Fruit fly (Drosophila melanogaster): ENCODE results near the gene CG14974.

CG14974 gene

DNA sequence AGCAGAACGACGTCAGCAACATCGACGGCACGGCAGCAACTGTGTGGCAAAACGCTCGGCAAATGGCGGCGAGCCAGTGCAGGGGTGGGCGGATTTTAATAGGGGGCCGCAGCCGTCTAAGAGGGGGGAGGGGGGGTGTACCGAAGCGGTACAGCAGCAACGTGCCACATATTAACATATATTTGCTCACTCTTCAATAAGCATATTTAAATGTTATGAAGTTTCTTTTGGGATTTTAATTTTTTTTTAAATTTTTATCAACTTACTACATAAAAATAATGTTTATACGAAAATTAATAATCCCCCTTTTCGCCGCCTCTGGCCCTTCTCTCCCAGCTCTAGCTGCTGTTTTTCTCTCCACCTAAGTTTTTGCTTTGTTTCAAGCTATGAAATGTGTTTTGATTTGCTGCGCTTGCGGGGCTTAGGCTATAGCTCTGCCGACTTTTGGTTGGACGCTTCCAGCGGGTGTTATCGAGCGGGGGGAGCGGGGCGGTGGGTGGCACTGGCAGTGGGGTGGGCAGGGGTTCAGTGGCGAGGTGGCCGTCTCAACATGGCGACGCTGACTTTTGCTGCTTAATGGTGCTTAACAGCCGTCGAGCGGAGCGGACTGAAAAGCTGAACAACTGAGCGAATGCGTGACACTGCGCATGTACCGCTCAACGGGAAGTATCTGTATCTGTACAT is 11.8 kb upstream of the CG14974 start (continued):
- TF ChIP-seq Rx (GFP tag; IDR thresholded peaks at IDR 0.05) (peak; percentile 80), wek (GFP tag; optimal IDR thresholded peaks at IDR 0.05) (no peak), CG12299 (tag; optimal IDR thresholded peaks at IDR 0.05) (peak; percentile 62), zen (tag; optimal IDR thresholded peaks at IDR 0.05) (peak; percentile 1), C15 (GFP tag; IDR thresholded peaks at IDR 0.05) (0 out of 3 replicates have a peak, but pooled peaks have one; percentile 72), CG16813 (GFP tag; IDR thresholded peaks at IDR 0.05; ENCODE audit: partially characterized antibody) (no peak), fd64A (GFP tag; optimal IDR thresholded peaks at IDR 0.05) (no peak), Meics (GFP tag; optimal IDR thresholded peaks at IDR 0.05) (peak; percentile 87), otp (GFP tag; IDR thresholded peaks at IDR 0.05) (peak; percentile 81), Hmr (GFP tag; optimal IDR thresholded peaks at IDR 0.05) (peak; percentile 93), ttk (GFP tag; IDR thresholded peaks at IDR 0.05) (peak; percentile 88), org-1 (GFP tag; optimal IDR thresholded peaks at IDR 0.05) (peak; percentile 81), tx (GFP tag; optimal IDR thresholded peaks at IDR 0.05) (no peak), maf-S (GFP tag; optimal IDR thresholded peaks at IDR 0.05) (no peak), Bgb (GFP tag; IDR thresholded peaks at IDR 0.05; ENCODE audit: partially characterized antibody) (peak; percentile 17; the same call in 1 of the 2 replicates), ssp (GFP tag; IDR thresholded peaks at IDR 0.05) (peak; percentile 79), CG17328 (GFP tag; IDR thresholded peaks at IDR 0.05) (peak; percentile 83), cg (GFP tag; optimal IDR thresholded peaks at IDR 0.05) (no peak), pb (GFP tag; optimal IDR thresholded peaks at IDR 0.05) (no peak), nau (GFP tag; optimal IDR thresholded peaks at IDR 0.05) (peak; percentile 69), pum (GFP tag; optimal IDR thresholded peaks at IDR 0.05) (no peak), sr (GFP tag; IDR thresholded peaks at IDR 0.05) (0 out of 3 replicates have a peak, but pooled peaks have one; percentile 15), CG11085 (GFP tag; IDR thresholded peaks at IDR 0.05) (peak; percentile 76), Xbp1 (GFP tag; optimal IDR thresholded peaks at IDR 0.05) (peak; percentile 89), Fer1 (GFP tag; optimal IDR thresholded peaks at IDR 0.05) (peak; percentile 85), CG18764 (GFP tag; optimal IDR thresholded peaks at IDR 0.05) (no peak), CG3281 (GFP tag; optimal IDR thresholded peaks at IDR 0.05) (peak; percentile 84), Jarid2 (GFP tag; optimal IDR thresholded peaks at IDR 0.05) (peak; percentile 48), GATAe (GFP tag; conservative IDR thresholded peaks at IDR 0.05) (0 out of 2 replicates have a peak, but pooled peaks have one; percentile 20), CG4328 (GFP tag; optimal IDR thresholded peaks at IDR 0.05) (peak; percentile 55), sug (tag; optimal IDR thresholded peaks at IDR 0.05) (peak; percentile 83), cad (GFP tag; optimal IDR thresholded peaks at IDR 0.05) (no peak), CG18262 (tag; optimal IDR thresholded peaks at IDR 0.05) (peak; percentile 58), lab (GFP tag; optimal IDR thresholded peaks at IDR 0.05) (peak; percentile 84), bowl (GFP tag; IDR thresholded peaks at IDR 0.05) (peak; percentile 80; the same call in 1 of the 2 replicates), CG8924 (tag; optimal IDR thresholded peaks at IDR 0.05) (peak; percentile 84), CG13296 (GFP tag; optimal IDR thresholded peaks at IDR 0.05) (peak; percentile 87), en (GFP tag; optimal IDR thresholded peaks at IDR 0.05) (no peak), Spps (tag; optimal IDR thresholded peaks at IDR 0.05) (peak; percentile 4), CG3838 (GFP tag; optimal IDR thresholded peaks at IDR 0.05) (no peak), H15 (GFP tag; IDR thresholded peaks at IDR 0.05) (peak; percentile 78; the same call in 1 of the 3 replicates), Dip2 (GFP tag; IDR thresholded peaks at IDR 0.05) (peak; percentile 50), hkb (optimal IDR thresholded peaks at IDR 0.05) (no peak), hkb (GFP tag; IDR thresholded peaks at IDR 0.05) (peak; percentile 91), emc (GFP tag; optimal IDR thresholded peaks at IDR 0.05) (no peak), fd3F (GFP tag; optimal IDR thresholded peaks at IDR 0.05) (peak; percentile 87)

All from whole organism, embryonic.